Worm (Caenorhabditis elegans) whole organism, midembryonic: Measurements from ENCODE around the gene W02D7.6.

Source experiments
- T22C8.4 ChIP-seq: fragments of 200-800 bp; sonication (Bioruptor generic); IDR thresholded peaks from 2 replicates; pipeline ENCODE4 v1.3.6; 2022; ENCODE audit warnings: missing genetic modification characterization, missing compliant biosample characterization
- cog-1 ChIP-seq: sonication (generic microtip); optimal IDR thresholded peaks from 2 replicates; lab custom pipeline; 2016; ENCODE audit warnings: missing genetic modification characterization, missing compliant biosample characterization
- flt-1 ChIP-seq: fragments of 200-800 bp; sonication (Bioruptor generic); IDR thresholded peaks from 2 replicates; pipeline ENCODE4 v1.3.6; 2022; ENCODE audit warnings: missing genetic modification characterization, missing compliant biosample characterization
- klf-2 ChIP-seq: fragments of 200-800 bp; sonication (Bioruptor generic); conservative IDR thresholded peaks from 2 replicates; pipeline ENCODE4 v1.3.6; 2022; ENCODE audit warnings: missing genetic modification reagents, missing genetic modification characterization, missing compliant biosample characterization
- med-1 ChIP-seq: sonication (generic microtip); optimal IDR thresholded peaks from 2 replicates; lab custom pipeline; 2017; ENCODE audit warnings: missing genetic modification characterization, mild to moderate bottlenecking, missing compliant biosample characterization, antibody characterized with exemption, missing genetic modification reagents; ENCODE audit not compliant: insufficient read depth
- tab-1 ChIP-seq: fragments of 200-800 bp; sonication (Bioruptor generic); IDR thresholded peaks from 2 replicates; pipeline ENCODE4 v1.3.6; 2022; ENCODE audit warnings: missing genetic modification characterization, missing compliant biosample characterization
- ztf-23 ChIP-seq: fragments of 200-800 bp; sonication (Bioruptor generic); IDR thresholded peaks from 2 replicates; pipeline ENCODE4 v1.3.6; 2022; ENCODE audit warnings: missing genetic modification reagents, missing genetic modification characterization, missing compliant biosample characterization
- ztf-29 ChIP-seq: fragments of 200-800 bp; sonication (Bioruptor generic); IDR thresholded peaks from 2 replicates; pipeline ENCODE4 v1.3.6; 2022; ENCODE audit warnings: missing genetic modification reagents, missing genetic modification characterization, missing compliant biosample characterization

DNA sequence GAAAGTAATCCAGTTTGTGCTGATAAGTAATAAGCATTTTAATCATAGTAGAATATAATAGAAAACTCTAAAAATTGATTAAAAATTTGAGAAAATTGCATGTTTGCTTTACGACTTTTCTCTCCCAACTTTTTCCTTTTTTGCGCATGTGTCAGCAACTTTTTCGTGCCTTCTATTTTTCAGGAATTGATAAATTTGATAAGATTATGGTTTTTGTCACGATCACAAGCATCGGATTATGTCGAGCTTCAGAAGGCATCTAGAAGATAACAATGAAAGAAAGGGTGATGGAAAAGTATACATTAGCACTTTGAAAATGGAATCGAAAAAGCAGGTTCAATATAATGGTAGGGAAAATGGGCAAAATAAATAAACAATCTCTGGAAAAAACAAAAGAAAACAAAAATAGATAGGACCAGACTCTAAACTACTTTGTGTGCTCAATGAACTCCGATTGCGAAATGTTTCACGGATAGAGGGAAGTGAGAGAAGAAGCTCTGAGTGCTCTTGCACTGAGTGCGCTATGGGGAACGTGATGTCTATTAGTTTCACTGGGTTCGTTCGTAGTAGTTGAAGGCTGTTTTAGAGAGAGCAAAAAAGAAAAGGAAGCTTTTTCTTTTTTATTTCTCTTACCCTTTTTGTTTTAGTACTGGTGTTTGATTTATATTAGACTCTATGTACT lies 13.0 kb downstream of the W02D7.6 start:
- no peak for TF ChIP-seq T22C8.4 (GFP tag; lab: Robert Waterston, UW)
- no peak for TF ChIP-seq med-1 (GFP tag; lab: Kevin White, UChicago)
- TF ChIP-seq flt-1 (GFP tag; lab: Robert Waterston, UW) = no peak
- no peak for TF ChIP-seq tab-1
- TF ChIP-seq cog-1 (tag; lab: Kevin White, UChicago) = no peak
- TF ChIP-seq ztf-29 (GFP tag; lab: Robert Waterston, UW) = no peak
- TF ChIP-seq klf-2 (GFP tag; lab: Robert Waterston, UW) = no peak
- TF ChIP-seq ztf-23 (GFP tag; lab: Robert Waterston, UW) = no peak
